Worm (Caenorhabditis elegans) whole organism, mixed stage, embryonic: Measurements from ENCODE around the gene C17B7.14.

Source experiments
- M03D4.4 ChIP-seq: sonication (generic microtip); optimal IDR thresholded peaks from 2 replicates; lab custom pipeline; 2017; ENCODE audit warnings: mild to moderate bottlenecking, missing genetic modification characterization, missing compliant biosample characterization
- bed-3 ChIP-seq: fragments of 200-800 bp; sonication (Bioruptor generic); optimal IDR thresholded peaks from 3 replicates; lab custom pipeline; 2018; ENCODE audit warnings: mild to moderate bottlenecking, missing genetic modification characterization, moderate library complexity, missing compliant biosample characterization
- blmp-1 ChIP-seq: fragments of 150-350 bp; optimal IDR thresholded peaks from 2 replicates; lab custom pipeline; 2014; ENCODE audit warnings: missing biosample characterization, missing genetic modification characterization
- ceh-39 ChIP-seq: fragments of 150-350 bp; optimal IDR thresholded peaks from 2 replicates; lab custom pipeline; 2014; ENCODE audit warnings: missing biosample characterization, missing genetic modification characterization
- ceh-43 ChIP-seq: fragments of 200-800 bp; sonication (Bioruptor generic); optimal IDR thresholded peaks from 2 replicates; lab custom pipeline; 2018; ENCODE audit warnings: mild to moderate bottlenecking, missing genetic modification characterization, moderate library complexity, missing compliant biosample characterization
- ceh-83 ChIP-seq: fragments of 200-800 bp; sonication (Bioruptor generic); optimal IDR thresholded peaks from 2 replicates; lab custom pipeline; 2018; ENCODE audit warnings: mild to moderate bottlenecking, missing genetic modification characterization, missing compliant biosample characterization
- ces-1 ChIP-seq: fragments of 150-350 bp; optimal IDR thresholded peaks from 2 replicates; lab custom pipeline; 2014; ENCODE audit warnings: missing biosample characterization, missing genetic modification reagents, missing genetic modification characterization
- cnd-1 ChIP-seq: fragments of 200-800 bp; sonication (Bioruptor generic); optimal IDR thresholded peaks from 2 replicates; lab custom pipeline; 2018; ENCODE audit warnings: mild to moderate bottlenecking, missing genetic modification characterization, missing compliant biosample characterization
- elt-1 ChIP-seq: sonication (generic microtip); optimal IDR thresholded peaks from 2 replicates; lab custom pipeline; 2017; ENCODE audit warnings: missing genetic modification characterization, mild to moderate bottlenecking, missing compliant biosample characterization, antibody characterized with exemption, moderate library complexity, borderline replicate concordance; ENCODE audit not compliant: insufficient read depth
- elt-3 ChIP-seq: fragments of 150-350 bp; optimal IDR thresholded peaks from 2 replicates; lab custom pipeline; 2014; ENCODE audit warnings: missing biosample characterization, missing genetic modification characterization
- flh-1 ChIP-seq: fragments of 200-800 bp; sonication (Bioruptor generic); optimal IDR thresholded peaks from 2 replicates; lab custom pipeline; 2018; ENCODE audit warnings: mild to moderate bottlenecking, missing genetic modification characterization, moderate library complexity, missing compliant biosample characterization
- ham-2 ChIP-seq: fragments of 200-800 bp; sonication (Bioruptor generic); optimal IDR thresholded peaks from 2 replicates; lab custom pipeline; 2018; ENCODE audit warnings: mild to moderate bottlenecking, missing genetic modification characterization, missing compliant biosample characterization
- hlh-1 ChIP-seq: fragments of 150-350 bp; optimal IDR thresholded peaks from 2 replicates; lab custom pipeline; 2014; ENCODE audit warnings: missing biosample characterization, missing genetic modification reagents, missing genetic modification characterization
- lin-13 ChIP-seq: fragments of 150-350 bp; optimal IDR thresholded peaks from 2 replicates; lab custom pipeline; 2014; ENCODE audit warnings: missing biosample characterization, missing genetic modification characterization
- lin-32 ChIP-seq: fragments of 200-800 bp; sonication (Bioruptor generic); optimal IDR thresholded peaks from 2 replicates; lab custom pipeline; 2018; ENCODE audit warnings: mild to moderate bottlenecking, missing genetic modification characterization, missing compliant biosample characterization
- lsy-2 ChIP-seq: fragments of 150-350 bp; optimal IDR thresholded peaks from 2 replicates; lab custom pipeline; 2014; ENCODE audit warnings: missing biosample characterization, missing genetic modification characterization
- mab-5 ChIP-seq: fragments of 150-350 bp; optimal IDR thresholded peaks from 2 replicates; lab custom pipeline; 2014; ENCODE audit warnings: missing biosample characterization, missing genetic modification characterization
- mls-2 ChIP-seq: sonication (generic microtip); optimal IDR thresholded peaks from 2 replicates; lab custom pipeline; 2016; ENCODE audit warnings: mild to moderate bottlenecking, missing genetic modification characterization, moderate library complexity, missing compliant biosample characterization
- nhr-12 ChIP-seq: fragments of 150-350 bp; optimal IDR thresholded peaks from 2 replicates; lab custom pipeline; 2014; ENCODE audit warnings: missing biosample characterization, missing genetic modification characterization
- nhr-2 ChIP-seq: fragments of 150-350 bp; optimal IDR thresholded peaks from 2 replicates; lab custom pipeline; 2014; ENCODE audit warnings: missing biosample characterization, missing genetic modification characterization
- nhr-28 ChIP-seq: fragments of 150-350 bp; optimal IDR thresholded peaks from 2 replicates; lab custom pipeline; 2014; ENCODE audit warnings: missing biosample characterization, missing genetic modification characterization
- nhr-76 ChIP-seq: sonication (generic microtip); optimal IDR thresholded peaks from 2 replicates; lab custom pipeline; 2017; ENCODE audit warnings: missing biosample characterization, missing genetic modification characterization
- sem-2 ChIP-seq: fragments of 200-800 bp; sonication (Bioruptor generic); optimal IDR thresholded peaks from 2 replicates; lab custom pipeline; 2018; ENCODE audit warnings: mild to moderate bottlenecking, missing genetic modification characterization, missing compliant biosample characterization
- snpc-4 ChIP-seq: fragments of 150-350 bp; optimal IDR thresholded peaks from 2 replicates; lab custom pipeline; 2014; ENCODE audit warnings: missing biosample characterization, missing genetic modification characterization
- sptf-1 ChIP-seq: sonication (generic microtip); optimal IDR thresholded peaks from 2 replicates; lab custom pipeline; 2017; ENCODE audit warnings: mild to moderate bottlenecking, missing genetic modification characterization, moderate library complexity, missing compliant biosample characterization
- tbx-8 ChIP-seq: fragments of 200-800 bp; sonication (Bioruptor generic); optimal IDR thresholded peaks from 2 replicates; lab custom pipeline; 2018; ENCODE audit warnings: mild to moderate bottlenecking, missing genetic modification characterization, moderate library complexity, missing compliant biosample characterization
- unc-120 ChIP-seq: sonication (generic microtip); optimal IDR thresholded peaks from 2 replicates; lab custom pipeline; 2017; ENCODE audit warnings: missing genetic modification characterization, missing compliant biosample characterization; ENCODE audit not compliant: poor library complexity, severe bottlenecking
- unc-39 ChIP-seq: fragments of 150-350 bp; optimal IDR thresholded peaks from 2 replicates; lab custom pipeline; 2014; ENCODE audit warnings: missing biosample characterization, missing genetic modification characterization
- unc-62 ChIP-seq: fragments of 150-350 bp; optimal IDR thresholded peaks from 2 replicates; lab custom pipeline; 2014; ENCODE audit warnings: missing biosample characterization, missing genetic modification reagents, missing genetic modification characterization
- zip-8 ChIP-seq: fragments of 150-350 bp; optimal IDR thresholded peaks from 2 replicates; lab custom pipeline; 2014; ENCODE audit warnings: missing biosample characterization, missing genetic modification characterization
- ztf-11 ChIP-seq: fragments of 150-350 bp; optimal IDR thresholded peaks from 2 replicates; lab custom pipeline; 2014; ENCODE audit warnings: missing biosample characterization, missing genetic modification characterization

Gene C17B7.14

ce11 chrV:3332023-3332422 lies 11.7 kb upstream of the C17B7.14 start, which contains the start of gene C17B7.9:
Gene C17B7.9 (minus strand): TSS chrV:3332123.
- TF ChIP-seq hlh-1 (tag; lab: Kevin White, UChicago), result no peak
- TF ChIP-seq lsy-2 (tag; lab: Kevin White, UChicago), result no peak
- no peak for TF ChIP-seq M03D4.4
- no peak for TF ChIP-seq lin-13 (tag; lab: Kevin White, UChicago)
- TF ChIP-seq cnd-1 (tag; lab: Kevin White, UChicago), result no peak
- TF ChIP-seq ces-1 (GFP tag; lab: Kevin White, UChicago), result no peak
- TF ChIP-seq elt-3, result no peak
- TF ChIP-seq nhr-76 (tag; lab: Kevin White, UChicago), result no peak
- TF ChIP-seq ham-2 (GFP tag; lab: Kevin White, UChicago), result no peak
- no peak for TF ChIP-seq lin-32 (GFP tag; lab: Kevin White, UChicago)
- TF ChIP-seq mab-5, result no peak
- no peak for TF ChIP-seq ztf-11 (tag; lab: Kevin White, UChicago)
- no peak for TF ChIP-seq ceh-83 (GFP tag; lab: Kevin White, UChicago)
- no peak for TF ChIP-seq ceh-39 (tag; lab: Kevin White, UChicago)
- no peak for TF ChIP-seq sptf-1 (tag; lab: Kevin White, UChicago)

DNA sequence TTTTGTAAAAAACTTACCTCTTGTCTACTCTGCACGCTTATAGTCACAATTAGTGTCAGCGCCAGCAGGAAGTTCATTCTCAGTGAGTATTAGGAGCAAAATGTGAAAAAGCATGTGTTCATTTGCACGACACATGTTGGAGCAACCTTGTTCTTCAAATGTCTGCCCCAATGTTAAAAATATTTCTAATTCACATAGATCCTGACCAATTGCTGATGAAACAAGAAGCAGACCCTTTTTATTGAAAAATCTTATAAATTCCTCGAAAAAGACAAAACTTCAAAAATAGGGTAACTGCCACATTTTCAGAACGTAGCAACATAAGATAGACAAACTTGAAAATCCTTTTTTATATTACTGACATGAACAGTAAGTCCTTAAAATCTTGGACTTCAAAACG lies 3.8 kb upstream of the C17B7.14 start, which contains the start of gene C17B7.8:
C17B7.8 (minus strand) TSS at position 101 of the 400 bp plus-strand sequence.
- TF ChIP-seq mls-2 (tag; lab: Kevin White, UChicago) (no peak), ceh-39 (tag; lab: Kevin White, UChicago) (no peak), ztf-11 (tag; lab: Kevin White, UChicago) (no peak), blmp-1 (tag; lab: Kevin White, UChicago) (no peak), unc-120 (tag; lab: Kevin White, UChicago) (no peak), elt-3 (no peak), nhr-2 (tag; lab: Kevin White, UChicago) (no peak), tbx-8 (GFP tag; lab: Kevin White, UChicago) (no peak), flh-1 (GFP tag; lab: Kevin White, UChicago) (no peak), cnd-1 (tag; lab: Kevin White, UChicago) (no peak), ceh-83 (GFP tag; lab: Kevin White, UChicago) (no peak), snpc-4 (tag; lab: Kevin White, UChicago) (no peak), elt-1 (no peak), unc-39 (tag; lab: Kevin White, UChicago) (no peak), lin-13 (tag; lab: Kevin White, UChicago) (no peak), sem-2 (no peak), bed-3 (GFP tag; lab: Kevin White, UChicago) (no peak), ham-2 (GFP tag; lab: Kevin White, UChicago) (no peak)

- TF ChIP-seq flh-1 (GFP tag; lab: Kevin White, UChicago), result no peak
- no peak for TF ChIP-seq ceh-43
- TF ChIP-seq ces-1 (GFP tag; lab: Kevin White, UChicago), result no peak
- TF ChIP-seq M03D4.4, result no peak
- TF ChIP-seq mab-5, result no peak
- no peak for TF ChIP-seq elt-1
- TF ChIP-seq zip-8 (tag; lab: Kevin White, UChicago), result no peak
- TF ChIP-seq snpc-4 (tag; lab: Kevin White, UChicago), result no peak
- TF ChIP-seq elt-3, result no peak
- no peak for TF ChIP-seq unc-62
- no peak for TF ChIP-seq lin-13 (tag; lab: Kevin White, UChicago)
- TF ChIP-seq nhr-28 (tag; lab: Kevin White, UChicago), result no peak
- no peak for TF ChIP-seq nhr-12 (tag; lab: Kevin White, UChicago)
- TF ChIP-seq, all 35 proteins: peak for 0
Measured at ce11 chrV:3320005-3320404, 327 bp downstream of the C17B7.14 start, which contains the start of gene F35F10.14. Gene F35F10.14 (minus strand): TSS chrV:3320105.

ce11 chrV:3318975-3319374 lies 1.4 kb downstream of the C17B7.14 start, which contains the start of gene F35F10.13:
Gene F35F10.13 (minus strand): TSS chrV:3319075.
- no peak for TF ChIP-seq unc-39 (tag; lab: Kevin White, UChicago)
- no peak for TF ChIP-seq bed-3 (GFP tag; lab: Kevin White, UChicago)

DNA sequence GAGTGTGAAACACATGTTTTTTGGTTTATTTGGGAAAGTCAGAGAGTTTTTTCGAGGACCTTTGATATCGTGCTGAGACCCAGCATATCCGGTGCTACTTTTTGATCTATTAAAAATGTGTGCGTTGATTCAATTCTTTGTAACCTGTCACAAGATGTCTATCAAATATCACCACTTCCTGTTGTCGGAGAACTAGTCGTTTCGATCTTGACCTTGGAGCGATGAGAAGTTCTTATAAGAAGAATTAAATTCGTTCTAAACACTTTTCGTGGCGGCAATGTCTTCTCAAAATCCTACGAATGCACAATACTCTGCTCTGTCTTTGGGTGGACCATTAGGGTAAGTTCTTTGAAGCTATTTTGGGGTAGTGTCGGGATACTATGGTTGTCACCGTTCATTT lies 4.2 kb downstream of the C17B7.14 start, which contains the start of gene F35F10.1:
F35F10.1 (plus strand) TSS at position 200 of the 400 bp plus-strand sequence.
- TF ChIP-seq ham-2 (GFP tag; lab: Kevin White, UChicago) (no peak), ceh-43 (no peak), ces-1 (GFP tag; lab: Kevin White, UChicago) (no peak), ceh-39 (tag; lab: Kevin White, UChicago) (no peak), blmp-1 (tag; lab: Kevin White, UChicago) (no peak), cnd-1 (tag; lab: Kevin White, UChicago) (no peak), elt-3 (no peak), nhr-28 (tag; lab: Kevin White, UChicago) (no peak), lin-13 (tag; lab: Kevin White, UChicago) (no peak), ztf-11 (tag; lab: Kevin White, UChicago) (no peak), unc-39 (tag; lab: Kevin White, UChicago) (no peak), zip-8 (tag; lab: Kevin White, UChicago) (no peak)
